Worm (Caenorhabditis elegans): ENCODE data around the gene vps-24.
A peak's percentile ranks its signal among the peaks of the same experiment; 100 is the strongest.

Gene vps-24

ce11 chrII:5019389-5020108, 25.8 kb downstream of the vps-24 start (continued):
- TF ChIP-seq rbr-2 (tag; optimal IDR thresholded peaks at IDR 0.05) (no peak), lin-38 (GFP tag; IDR thresholded peaks at IDR 0.05) (no peak), lin-29 (GFP tag; IDR thresholded peaks at IDR 0.05) (no peak), mxl-3 (GFP tag; optimal IDR thresholded peaks at IDR 0.05) (peak; percentile 9), vab-7 (GFP tag; IDR thresholded peaks at IDR 0.05) (no peak), daf-19 (GFP tag; conservative IDR thresholded peaks at IDR 0.05) (no peak), php-3 (GFP tag; IDR thresholded peaks at IDR 0.05) (peak; percentile 82), dmd-6 (GFP tag; IDR thresholded peaks at IDR 0.05) (peak; percentile 81), nhr-77 (tag; optimal IDR thresholded peaks at IDR 0.05) (no peak)

ce11 chrII:5020513-5021081, 26.8 kb downstream of the vps-24 start:
- no peak for TF ChIP-seq Y105C5A.15 (GFP tag; IDR thresholded peaks at IDR 0.05)
- 0 out of 2 replicates have a peak, but pooled peaks have one; percentile 8 for TF ChIP-seq hmg-1.1 (GFP tag; IDR thresholded peaks at IDR 0.05)
- no peak for TF ChIP-seq spr-3 (GFP tag; optimal IDR thresholded peaks at IDR 0.05)
- TF ChIP-seq dve-1 (tag; optimal IDR thresholded peaks at IDR 0.05; ENCODE audit: insufficient read depth) = peak; percentile 8
- peak in 1 of 2 experiments; percentile 49 for TF ChIP-seq mdl-1 (tag; optimal IDR thresholded peaks at IDR 0.05)
- TF ChIP-seq daf-16 (GFP tag; optimal IDR thresholded peaks at IDR 0.05) = no peak
- peak; percentile 61 for TF ChIP-seq daf-16 (tag; optimal IDR thresholded peaks at IDR 0.05)
- peak; percentile 14 for TF ChIP-seq aha-1 (tag)
- no peak for TF ChIP-seq ceh-44 (GFP tag; IDR thresholded peaks at IDR 0.05)
- peak; percentile 81 for TF ChIP-seq hlh-30 (tag; optimal IDR thresholded peaks at IDR 0.05; ENCODE audit: insufficient read depth)
- peak; percentile 36 for TF ChIP-seq hlh-11 (tag; optimal IDR thresholded peaks at IDR 0.05)
- TF ChIP-seq nhr-6 (tag; optimal IDR thresholded peaks at IDR 0.05) = no peak

ce11 chrII:5021518-5021917, 27.7 kb downstream of the vps-24 start:
- TF ChIP-seq lin-39 (tag; optimal IDR thresholded peaks at IDR 0.05) (no peak), lsy-2 (tag; optimal IDR thresholded peaks at IDR 0.05) (peak in 1 of 2 experiments; percentile 9), lin-15B (tag; optimal IDR thresholded peaks at IDR 0.05) (no peak), nhr-25 (tag; optimal IDR thresholded peaks at IDR 0.05; ENCODE audit: borderline replicate concordance, insufficient read depth) (peak; percentile 41), Y105C5A.15 (GFP tag; IDR thresholded peaks at IDR 0.05) (no peak), pha-4 (GFP tag; IDR thresholded peaks at IDR 0.05) (no peak), pha-4 (tag; optimal IDR thresholded peaks at IDR 0.05) (no peak), nhr-111 (GFP tag; optimal IDR thresholded peaks at IDR 0.05) (no peak), fos-1 (tag; optimal IDR thresholded peaks at IDR 0.05) (no peak), ama-1 (optimal IDR thresholded peaks at IDR 0.05) (no peak)

DNA sequence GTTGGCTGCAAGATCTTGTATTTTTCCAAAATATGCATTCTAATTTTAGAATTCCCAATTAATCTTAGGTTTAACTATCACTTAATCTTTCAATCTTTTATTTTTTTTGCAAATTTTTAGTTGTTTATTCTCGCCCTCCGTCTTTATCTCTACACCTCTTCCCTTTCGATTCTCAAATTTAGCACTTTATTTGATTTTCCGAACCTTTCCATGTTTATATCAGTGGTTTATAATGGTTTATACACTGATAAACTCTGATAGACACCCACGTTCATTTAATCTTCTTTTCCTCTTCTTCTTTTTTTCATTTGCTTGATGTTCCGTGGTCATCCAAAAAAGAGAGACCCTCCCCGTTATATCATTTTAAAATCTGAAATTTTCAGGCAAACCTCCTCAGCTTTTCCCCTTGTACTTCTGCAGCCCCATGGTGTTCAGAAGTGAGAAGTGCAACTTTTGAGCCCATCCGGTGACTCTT, 28.6 kb downstream of the vps-24 start, which contains the start of the genes nsy-1 and F59A6.13:
Gene nsy-1, plus strand, starts transcription at position 377 of the 475 bp plus-strand sequence.
Gene F59A6.13, plus strand, starts transcription at position 425 of the 475 bp plus-strand sequence.
- TF ChIP-seq ceh-28 (tag; optimal IDR thresholded peaks at IDR 0.05) (no peak), lir-3 (tag; optimal IDR thresholded peaks at IDR 0.05) (no peak), mes-2 (tag; optimal IDR thresholded peaks at IDR 0.05; ENCODE audit: poor library complexity, severe bottlenecking) (no peak), daf-16 (GFP tag; optimal IDR thresholded peaks at IDR 0.05) (no peak), daf-16 (tag; optimal IDR thresholded peaks at IDR 0.05) (peak; percentile 72), sdz-12 (GFP tag; optimal IDR thresholded peaks at IDR 0.05) (no peak), madf-9 (GFP tag; conservative IDR thresholded peaks at IDR 0.05) (no peak), nhr-237 (tag; optimal IDR thresholded peaks at IDR 0.05) (no peak), hmg-1.1 (GFP tag; IDR thresholded peaks at IDR 0.05) (no peak), spr-3 (GFP tag; optimal IDR thresholded peaks at IDR 0.05) (no peak), nhr-76 (tag; optimal IDR thresholded peaks at IDR 0.05) (no peak), dve-1 (tag; optimal IDR thresholded peaks at IDR 0.05; ENCODE audit: insufficient read depth) (peak; percentile 39), nhr-10 (tag; optimal IDR thresholded peaks at IDR 0.05) (no peak), aly-2 (tag; optimal IDR thresholded peaks at IDR 0.05) (no peak), dmd-6 (GFP tag; IDR thresholded peaks at IDR 0.05) (peak; percentile 70), nhr-28 (tag; optimal IDR thresholded peaks at IDR 0.05) (peak; percentile 3), dpl-1 (GFP tag; optimal IDR thresholded peaks at IDR 0.05) (no peak), mxl-2 (GFP tag; conservative IDR thresholded peaks at IDR 0.05) (no peak), aha-1 (tag) (no peak), Y75B8A.6 (GFP tag; IDR thresholded peaks at IDR 0.05) (no peak), ceh-62 (tag; optimal IDR thresholded peaks at IDR 0.05) (no peak), F37D6.2 (tag; optimal IDR thresholded peaks at IDR 0.05) (no peak)
